Fruit fly (Drosophila melanogaster): ENCODE measurements around the gene CG10561.

CG10561 gene

DNA sequence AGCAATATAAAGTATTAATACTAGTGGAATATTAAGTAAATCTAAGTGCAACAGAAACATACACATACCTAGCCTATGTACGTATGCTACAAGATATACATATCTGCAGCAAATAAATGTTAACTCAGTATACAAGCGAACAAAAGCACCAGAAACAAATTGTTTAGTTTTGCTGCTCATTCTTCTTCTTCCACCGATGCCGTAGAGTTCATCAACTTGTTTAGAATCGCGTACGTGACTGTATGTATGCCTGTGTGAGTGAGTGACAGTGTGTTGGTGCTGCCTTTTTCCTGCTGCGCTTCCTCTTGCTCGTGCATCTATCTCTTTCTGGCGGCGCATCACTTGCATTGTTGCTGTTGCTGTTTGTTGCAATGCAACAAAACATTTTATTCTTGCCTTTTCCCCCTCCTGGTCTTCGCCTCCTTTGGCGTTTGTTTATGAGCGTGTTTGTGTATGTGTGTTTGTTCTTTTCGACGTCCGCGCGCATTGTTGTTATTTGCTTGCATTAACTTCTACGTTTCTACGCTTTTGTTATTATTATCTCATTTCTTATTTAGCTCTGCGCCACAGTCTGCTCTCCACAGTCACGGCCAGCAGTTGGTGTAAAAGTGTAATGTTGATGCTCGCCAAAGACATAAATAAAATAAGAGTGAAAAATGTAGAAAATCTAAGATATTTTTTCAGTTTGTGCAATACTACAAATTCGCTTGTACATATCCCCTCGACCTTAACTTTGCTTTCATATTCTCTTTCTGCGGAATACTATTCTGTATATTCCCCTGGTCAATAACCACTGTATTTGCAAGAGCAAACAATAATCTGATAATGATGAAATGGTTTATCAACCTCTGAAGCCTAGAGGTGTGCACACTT is 44.7 kb downstream of the CG10561 start (continued):
- peak; percentile 52 for TF ChIP-seq Blimp-1 (GFP tag; optimal IDR thresholded peaks at IDR 0.05)
- TF ChIP-seq CG16779 (GFP tag; IDR thresholded peaks at IDR 0.05) = no peak
- no peak for TF ChIP-seq CG6683 (GFP tag; optimal IDR thresholded peaks at IDR 0.05)
- no peak for TF ChIP-seq CG6791 (GFP tag; IDR thresholded peaks at IDR 0.05; ENCODE audit: partially characterized antibody)
- TF ChIP-seq CHES-1-like (GFP tag; optimal IDR thresholded peaks at IDR 0.05) = peak; percentile 13
- peak; percentile 31 for TF ChIP-seq Meics (GFP tag; optimal IDR thresholded peaks at IDR 0.05)
- 0 out of 2 replicates have a peak, but pooled peaks have one; percentile 35 for TF ChIP-seq vvl (GFP tag; IDR thresholded peaks at IDR 0.05)
- peak; percentile 13 for TF ChIP-seq CG18476 (GFP tag; optimal IDR thresholded peaks at IDR 0.05)
- TF ChIP-seq al (GFP tag; IDR thresholded peaks at IDR 0.05) = 0 out of 2 replicates have a peak, but pooled peaks have one; percentile 3
- peak; percentile 2 for TF ChIP-seq CoRest (tag; optimal IDR thresholded peaks at IDR 0.05)
- peak; percentile 39 for TF ChIP-seq CG14710 (tag; optimal IDR thresholded peaks at IDR 0.05)
- peak; percentile 23; the same call in 1 of the 2 replicates for TF ChIP-seq CG6689 (GFP tag; IDR thresholded peaks at IDR 0.05)
- peak; percentile 30 for TF ChIP-seq CG4707 (GFP tag; optimal IDR thresholded peaks at IDR 0.05)
- TF ChIP-seq CG17359 (tag; optimal IDR thresholded peaks at IDR 0.05) = peak; percentile 52
- TF ChIP-seq CG32532 (GFP tag; IDR thresholded peaks at IDR 0.05) = no peak
- TF ChIP-seq fru (optimal IDR thresholded peaks at IDR 0.05) = no peak
- peak; percentile 24 for TF ChIP-seq Hr3 (GFP tag; optimal IDR thresholded peaks at IDR 0.05)
- TF ChIP-seq CG30403 (GFP tag; optimal IDR thresholded peaks at IDR 0.05) = peak; percentile 57
- no peak for TF ChIP-seq CG10462 (GFP tag; optimal IDR thresholded peaks at IDR 0.05)
- TF ChIP-seq ara (GFP tag; IDR thresholded peaks at IDR 0.05) = peak; percentile 55; the same call in 1 of the 2 replicates
- peak; percentile 6 for TF ChIP-seq lbe (GFP tag; optimal IDR thresholded peaks at IDR 0.05)
- TF ChIP-seq CG9817 (tag; optimal IDR thresholded peaks at IDR 0.05) = peak; percentile 19
- no peak for TF ChIP-seq Hmx (GFP tag; optimal IDR thresholded peaks at IDR 0.05)
- peak; percentile 39 for TF ChIP-seq pum (GFP tag; optimal IDR thresholded peaks at IDR 0.05)
- TF ChIP-seq CG2712 (tag; optimal IDR thresholded peaks at IDR 0.05) = peak; percentile 62
- 0 out of 2 replicates have a peak, but pooled peaks have one; percentile 42 for TF ChIP-seq Awh (GFP tag; IDR thresholded peaks at IDR 0.05)
- no peak for TF ChIP-seq gsb-n (tag; optimal IDR thresholded peaks at IDR 0.05)
- TF ChIP-seq mirr (GFP tag; optimal IDR thresholded peaks at IDR 0.05) = no peak
- TF ChIP-seq kay (GFP tag; optimal IDR thresholded peaks at IDR 0.05) = no peak
- peak; percentile 37 for TF ChIP-seq phol (tag; optimal IDR thresholded peaks at IDR 0.05)
- peak; percentile 1 for TF ChIP-seq p53 (GFP tag; optimal IDR thresholded peaks at IDR 0.05)
- peak; percentile 30 for TF ChIP-seq CG3407 (GFP tag; optimal IDR thresholded peaks at IDR 0.05)
- no peak for TF ChIP-seq CG11247 (GFP tag; IDR thresholded peaks at IDR 0.05)
- no peak for TF ChIP-seq tna (GFP tag; IDR thresholded peaks at IDR 0.05; ENCODE audit: partially characterized antibody)
- peak; percentile 34; the same call in 1 of the 2 replicates for TF ChIP-seq Rfx (GFP tag; IDR thresholded peaks at IDR 0.05)
- TF ChIP-seq HmgD (GFP tag; optimal IDR thresholded peaks at IDR 0.05) = no peak
- TF ChIP-seq CG2116 (GFP tag; optimal IDR thresholded peaks at IDR 0.05) = peak; percentile 33
- TF ChIP-seq Sin3A (optimal IDR thresholded peaks at IDR 0.05) = no peak

DNA sequence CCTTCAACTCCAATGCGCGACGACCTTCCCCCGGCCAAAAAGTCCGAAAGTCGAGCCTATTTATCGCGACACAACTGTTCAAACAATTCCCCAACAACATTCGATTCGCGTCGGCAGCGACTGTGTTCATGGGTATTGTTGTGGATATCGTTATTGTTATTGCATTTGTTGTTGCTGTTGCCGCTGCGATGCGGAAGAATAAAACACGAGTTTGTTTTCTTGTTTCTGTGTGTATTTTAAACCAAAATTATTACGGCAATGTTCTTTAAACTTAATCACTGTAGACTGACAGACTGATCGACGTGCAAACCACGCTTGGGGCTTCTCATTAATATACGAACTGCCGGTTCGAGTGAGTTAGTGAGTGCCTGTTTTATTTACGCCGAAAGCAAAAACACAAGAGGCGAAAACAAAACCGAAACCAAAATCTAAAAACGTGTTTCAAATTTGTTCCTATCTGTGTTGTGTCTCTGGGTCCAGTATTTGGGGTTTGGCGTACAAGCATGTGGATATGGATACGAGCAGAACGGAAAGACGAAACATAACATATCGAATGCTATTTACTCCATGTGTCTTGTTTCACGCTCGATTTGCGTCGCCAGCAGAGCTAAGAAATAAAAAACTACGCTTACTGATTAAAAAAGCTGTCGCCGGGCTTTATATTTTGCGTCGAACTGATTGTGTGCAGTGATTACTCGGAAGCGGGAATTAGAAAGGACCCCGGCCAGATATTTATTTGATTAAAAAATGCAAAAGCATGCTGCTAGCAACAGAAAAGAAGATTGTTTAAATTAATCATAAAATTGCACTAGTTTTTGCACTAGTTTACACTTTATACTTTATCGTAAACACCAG is 45.6 kb downstream of the CG10561 start:
- TF ChIP-seq CG3281 (GFP tag; optimal IDR thresholded peaks at IDR 0.05) = no peak
- no peak for TF ChIP-seq CG14050 (GFP tag; IDR thresholded peaks at IDR 0.05)
- TF ChIP-seq CG5245 (GFP tag; optimal IDR thresholded peaks at IDR 0.05) = no peak
- TF ChIP-seq CG6175 (GFP tag; IDR thresholded peaks at IDR 0.05) = no peak
- TF ChIP-seq NC2α (GFP tag; optimal IDR thresholded peaks at IDR 0.05) = peak; percentile 4
- TF ChIP-seq Mrtf (GFP tag; IDR thresholded peaks at IDR 0.05) = no peak
- no peak for TF ChIP-seq CG14441 (GFP tag; IDR thresholded peaks at IDR 0.05)
- TF ChIP-seq MBD-R2 (GFP tag; IDR thresholded peaks at IDR 0.05) = no peak
- no peak for TF ChIP-seq insv (GFP tag; optimal IDR thresholded peaks at IDR 0.05)
- no peak for TF ChIP-seq tio (GFP tag; optimal IDR thresholded peaks at IDR 0.05)
- no peak for TF ChIP-seq ken (GFP tag; IDR thresholded peaks at IDR 0.05)
- TF ChIP-seq eve (GFP tag; optimal IDR thresholded peaks at IDR 0.05) = peak in 1 of 2 experiments; percentile 9
- no peak for TF ChIP-seq gsb (GFP tag; IDR thresholded peaks at IDR 0.05)

Data from whole organism, embryonic.